Worm (Caenorhabditis elegans): ENCODE measurements around the gene C08B6.8.

C08B6.8 gene

ce11 chrV:10123324-10123723, 11.1 kb upstream of the C08B6.8 start, which contains the start of gene C08B6.6:
Gene C08B6.6 (plus strand): TSS chrV:10123624.
- TF ChIP-seq fkh-10 (GFP tag; optimal IDR thresholded peaks at IDR 0.05): no peak
- no peak for TF ChIP-seq ceh-2 (tag; optimal IDR thresholded peaks at IDR 0.05)
- TF ChIP-seq ceh-22 (tag; optimal IDR thresholded peaks at IDR 0.05): no peak
- no peak for TF ChIP-seq ets-4 (tag; optimal IDR thresholded peaks at IDR 0.05)
- TF ChIP-seq ztf-16 (tag; optimal IDR thresholded peaks at IDR 0.05): no peak
- TF ChIP-seq dve-1 (tag; optimal IDR thresholded peaks at IDR 0.05): no peak
- TF ChIP-seq ahr-1 (tag; optimal IDR thresholded peaks at IDR 0.05): no peak
- TF ChIP-seq C08G9.2 (tag; optimal IDR thresholded peaks at IDR 0.05): no peak
- no peak for TF ChIP-seq tbx-2 (tag; optimal IDR thresholded peaks at IDR 0.05)
- no peak for TF ChIP-seq ceh-14 (tag; optimal IDR thresholded peaks at IDR 0.05)
- TF ChIP-seq hlh-8 (tag; optimal IDR thresholded peaks at IDR 0.05): no peak

ce11 chrV:10124799-10125548, 9.5 kb upstream of the C08B6.8 start, which contains the start of gene C08B6.10:
Gene C08B6.10 (plus strand): TSS chrV:10125498.
- no peak for TF ChIP-seq nhr-11 (tag; optimal IDR thresholded peaks at IDR 0.05)
- no peak for TF ChIP-seq dve-1 (tag; optimal IDR thresholded peaks at IDR 0.05)
- TF ChIP-seq che-1 (tag; optimal IDR thresholded peaks at IDR 0.05): no peak
- TF ChIP-seq fax-1 (tag; optimal IDR thresholded peaks at IDR 0.05): no peak
- TF ChIP-seq rnt-1 (tag; optimal IDR thresholded peaks at IDR 0.05): no peak
- no peak for TF ChIP-seq tbx-2 (tag; optimal IDR thresholded peaks at IDR 0.05)
- no peak for TF ChIP-seq T23F11.4 (GFP tag; optimal IDR thresholded peaks at IDR 0.05)
- TF ChIP-seq nhr-232 (tag; optimal IDR thresholded peaks at IDR 0.05): no peak
- TF ChIP-seq elt-2 (tag; optimal IDR thresholded peaks at IDR 0.05): peak; percentile 81

- no peak for TF ChIP-seq hlh-15 (tag; optimal IDR thresholded peaks at IDR 0.05)
- no peak for TF ChIP-seq tbx-2 (tag; optimal IDR thresholded peaks at IDR 0.05)
- no peak for TF ChIP-seq madf-2 (tag; optimal IDR thresholded peaks at IDR 0.05)
- no peak for TF ChIP-seq dmd-4 (tag; optimal IDR thresholded peaks at IDR 0.05; ENCODE audit: borderline replicate concordance)
- no peak for TF ChIP-seq eyg-1 (tag; optimal IDR thresholded peaks at IDR 0.05)
- TF ChIP-seq unc-86 (tag; optimal IDR thresholded peaks at IDR 0.05): no peak
- no peak for TF ChIP-seq hlh-8 (tag; optimal IDR thresholded peaks at IDR 0.05)
- TF ChIP-seq ceh-2 (tag; optimal IDR thresholded peaks at IDR 0.05): no peak
- TF ChIP-seq unc-3 (GFP tag; conservative IDR thresholded peaks at IDR 0.05): no peak
- no peak for TF ChIP-seq unc-3 (tag; optimal IDR thresholded peaks at IDR 0.05)
- no peak for TF ChIP-seq unc-55 (GFP tag; optimal IDR thresholded peaks at IDR 0.05)
- TF ChIP-seq C38D4.7 (GFP tag; optimal IDR thresholded peaks at IDR 0.05): no peak
- no peak for TF ChIP-seq F13H6.1 (tag; optimal IDR thresholded peaks at IDR 0.05)
- no peak for TF ChIP-seq gmeb-2 (tag; optimal IDR thresholded peaks at IDR 0.05)
- no peak for TF ChIP-seq nhr-11 (tag; optimal IDR thresholded peaks at IDR 0.05)
- no peak for TF ChIP-seq C08G9.2 (tag; optimal IDR thresholded peaks at IDR 0.05)
- TF ChIP-seq pha-4 (tag; optimal IDR thresholded peaks at IDR 0.05): no peak
Measured at ce11 chrV:10130195-10130594, 4.2 kb upstream of the C08B6.8 start, which contains the start of gene aos-1. Gene aos-1 (minus strand): TSS chrV:10130295.

- TF ChIP-seq ceh-2 (tag; optimal IDR thresholded peaks at IDR 0.05) (no peak), ceh-19 (GFP tag; optimal IDR thresholded peaks at IDR 0.05) (no peak), ceh-24 (tag; optimal IDR thresholded peaks at IDR 0.05) (no peak), mec-3 (tag; optimal IDR thresholded peaks at IDR 0.05; ENCODE audit: borderline replicate concordance) (no peak), pha-4 (tag; optimal IDR thresholded peaks at IDR 0.05) (no peak), rnt-1 (tag; optimal IDR thresholded peaks at IDR 0.05) (no peak)
Measured at ce11 chrV:10133277-10133676, 1.2 kb upstream of the C08B6.8 start.

- no peak for TF ChIP-seq F13H6.1 (tag; optimal IDR thresholded peaks at IDR 0.05)
- TF ChIP-seq nhr-232 (tag; optimal IDR thresholded peaks at IDR 0.05): no peak
- no peak for TF ChIP-seq dmd-4 (tag; optimal IDR thresholded peaks at IDR 0.05; ENCODE audit: borderline replicate concordance)
- no peak for TF ChIP-seq elt-2 (tag; optimal IDR thresholded peaks at IDR 0.05)
- no peak for TF ChIP-seq ceh-9 (tag; optimal IDR thresholded peaks at IDR 0.05)
- no peak for TF ChIP-seq lin-11 (tag; optimal IDR thresholded peaks at IDR 0.05)
- no peak for TF ChIP-seq C08G9.2 (tag; optimal IDR thresholded peaks at IDR 0.05)
- TF ChIP-seq npax-4 (tag; optimal IDR thresholded peaks at IDR 0.05): no peak
- no peak for TF ChIP-seq unc-86 (tag; optimal IDR thresholded peaks at IDR 0.05)
- no peak for TF ChIP-seq K02D7.2 (tag; optimal IDR thresholded peaks at IDR 0.05)
- TF ChIP-seq ceh-48 (tag; optimal IDR thresholded peaks at IDR 0.05): no peak
Measured at ce11 chrV:10145653-10146052, 11.2 kb downstream of the C08B6.8 start, which contains the start of gene C51E3.9. Gene C51E3.9 (plus strand): TSS chrV:10145953.
